Fruit fly (Drosophila melanogaster): ENCODE results near the gene colt.

Gene colt

DNA sequence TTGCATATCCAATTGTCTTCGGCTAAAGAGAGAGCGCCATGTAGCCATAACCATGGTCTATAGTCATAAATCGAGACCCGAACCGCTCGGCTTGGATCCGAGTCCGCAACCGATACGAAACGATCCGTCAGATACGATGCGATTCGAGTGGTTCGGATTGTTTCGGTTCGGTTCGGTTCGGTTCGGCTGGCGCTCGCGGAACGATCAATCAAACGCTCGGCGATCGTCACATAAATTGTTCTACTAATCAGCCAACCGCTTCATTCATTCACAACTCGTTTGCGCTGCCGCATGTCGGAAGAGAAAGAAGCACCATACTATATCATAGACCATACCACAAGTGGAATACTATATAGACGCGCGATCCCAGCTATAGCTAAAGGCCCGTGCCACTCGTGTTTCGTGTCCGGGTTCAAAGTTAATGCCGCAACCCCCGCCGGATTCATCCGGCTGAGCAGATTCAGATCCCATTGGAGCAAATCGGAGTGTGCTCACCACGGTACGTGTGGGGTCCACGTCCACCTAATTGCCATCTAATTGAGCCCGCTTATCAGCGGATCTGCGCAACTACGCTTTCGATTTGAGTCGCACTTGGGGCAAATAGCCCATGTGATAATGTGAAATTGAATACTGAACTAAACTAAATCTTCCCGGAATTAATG, 38.3 kb upstream of the colt start (continued):
- 0 out of 4 replicates have a peak, but pooled peaks have one; percentile 43 for TF ChIP-seq chinmo (GFP tag; IDR thresholded peaks at IDR 0.05; ENCODE audit: partially characterized antibody)
- no peak for TF ChIP-seq PHDP (tag; optimal IDR thresholded peaks at IDR 0.05)
- no peak for TF ChIP-seq CG11093 (GFP tag; IDR thresholded peaks at IDR 0.05)
- TF ChIP-seq CG6791 (GFP tag; IDR thresholded peaks at IDR 0.05; ENCODE audit: partially characterized antibody), result 0 out of 3 replicates have a peak, but pooled peaks have one; percentile 25
- TF ChIP-seq lab (GFP tag; optimal IDR thresholded peaks at IDR 0.05), result peak; percentile 75
- no peak for TF ChIP-seq NfI (GFP tag; optimal IDR thresholded peaks at IDR 0.05)
- TF ChIP-seq ind (GFP tag; optimal IDR thresholded peaks at IDR 0.05), result no peak
- peak; percentile 37; the same call in 1 of the 2 replicates for TF ChIP-seq CG13287 (GFP tag; IDR thresholded peaks at IDR 0.05; ENCODE audit: partially characterized antibody)
- TF ChIP-seq CG6175 (GFP tag; IDR thresholded peaks at IDR 0.05), result 0 out of 3 replicates have a peak, but pooled peaks have one; percentile 15
- peak; percentile 38 for TF ChIP-seq cwo (GFP tag; optimal IDR thresholded peaks at IDR 0.05)
- no peak for TF ChIP-seq E2f2 (GFP tag; IDR thresholded peaks at IDR 0.05)
- peak; percentile 58 for TF ChIP-seq Med (GFP tag)
- TF ChIP-seq Sry-β (GFP tag; optimal IDR thresholded peaks at IDR 0.05), result no peak
- TF ChIP-seq dan (GFP tag; IDR thresholded peaks at IDR 0.05), result no peak
- no peak for TF ChIP-seq Hsf (GFP tag; optimal IDR thresholded peaks at IDR 0.05)
- TF ChIP-seq BEAF-32 (GFP tag; optimal IDR thresholded peaks at IDR 0.05), result no peak
- no peak for TF ChIP-seq Tbp (GFP tag; optimal IDR thresholded peaks at IDR 0.05)
- TF ChIP-seq CG14441 (GFP tag; IDR thresholded peaks at IDR 0.05), result no peak
- peak in 1 of 2 experiments; percentile 33 for TF ChIP-seq Pdp1 (GFP tag; optimal IDR thresholded peaks at IDR 0.05)
- TF ChIP-seq sug (tag; optimal IDR thresholded peaks at IDR 0.05), result peak; percentile 90
- no peak for TF ChIP-seq Mrtf (GFP tag; IDR thresholded peaks at IDR 0.05)
- TF ChIP-seq tx (GFP tag; optimal IDR thresholded peaks at IDR 0.05), result no peak
- TF ChIP-seq zfh2 (GFP tag; optimal IDR thresholded peaks at IDR 0.05), result no peak
- TF ChIP-seq Ravus (GFP tag; IDR thresholded peaks at IDR 0.05), result no peak
- TF ChIP-seq slou (GFP tag; optimal IDR thresholded peaks at IDR 0.05), result no peak
- no peak for TF ChIP-seq CG18619 (GFP tag; optimal IDR thresholded peaks at IDR 0.05)
- TF ChIP-seq CG5180 (GFP tag; optimal IDR thresholded peaks at IDR 0.05), result peak; percentile 95
- TF ChIP-seq Nf-YB (GFP tag; optimal IDR thresholded peaks at IDR 0.05), result peak; percentile 44
- TF ChIP-seq CG10543 (GFP tag; optimal IDR thresholded peaks at IDR 0.05), result peak; percentile 4
- TF ChIP-seq CG8944 (GFP tag; optimal IDR thresholded peaks at IDR 0.05), result no peak
- TF ChIP-seq CG12104 (GFP tag; optimal IDR thresholded peaks at IDR 0.05), result no peak
- no peak for TF ChIP-seq eyg (GFP tag; optimal IDR thresholded peaks at IDR 0.05)
- peak; percentile 99 for TF ChIP-seq Deaf1 (tag; optimal IDR thresholded peaks at IDR 0.05)
- TF ChIP-seq unc-4 (GFP tag; IDR thresholded peaks at IDR 0.05; ENCODE audit: partially characterized antibody), result no peak
- no peak for TF ChIP-seq fu2 (GFP tag; optimal IDR thresholded peaks at IDR 0.05)
- TF ChIP-seq CG17328 (GFP tag; IDR thresholded peaks at IDR 0.05), result no peak
- peak; percentile 21; the same call in 1 of the 2 replicates for TF ChIP-seq CG32532 (GFP tag; IDR thresholded peaks at IDR 0.05)
- no peak for TF ChIP-seq Asciz (GFP tag; optimal IDR thresholded peaks at IDR 0.05)

DNA sequence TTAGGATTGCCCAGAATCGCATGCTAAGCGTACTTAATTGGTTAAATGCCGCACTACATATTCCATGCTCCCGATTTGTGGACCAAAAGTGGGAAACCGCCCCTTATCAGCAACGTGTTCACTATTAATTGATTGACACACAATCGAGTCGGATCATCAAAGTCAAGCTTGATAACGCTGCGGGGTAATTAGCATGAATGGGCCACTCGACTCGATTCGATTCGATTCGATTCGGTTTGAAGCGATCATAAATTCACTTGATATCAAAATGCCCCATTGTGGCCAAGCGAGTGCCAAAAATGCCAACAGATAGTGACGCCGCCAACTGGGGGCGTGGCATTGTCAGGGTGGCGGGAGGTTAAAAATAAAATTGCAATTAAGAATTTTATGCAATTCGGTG, 37.7 kb upstream of the colt start:
- TF ChIP-seq CG34376 (GFP tag; optimal IDR thresholded peaks at IDR 0.05), result peak; percentile 64
- TF ChIP-seq Hr51 (GFP tag; optimal IDR thresholded peaks at IDR 0.05), result no peak
- TF ChIP-seq HLH4C (GFP tag; IDR thresholded peaks at IDR 0.05; ENCODE audit: partially characterized antibody), result no peak
- no peak for TF ChIP-seq jing (GFP tag; optimal IDR thresholded peaks at IDR 0.05)
- peak; percentile 42 for TF ChIP-seq mirr (GFP tag; optimal IDR thresholded peaks at IDR 0.05)
- peak; percentile 13 for TF ChIP-seq sens (GFP tag)
- no peak for TF ChIP-seq HmgZ (tag; optimal IDR thresholded peaks at IDR 0.05)
- TF ChIP-seq Lhr (GFP tag; optimal IDR thresholded peaks at IDR 0.05), result no peak
- peak; percentile 58 for TF ChIP-seq sug (tag; optimal IDR thresholded peaks at IDR 0.05)
- TF ChIP-seq gsb-n (tag; optimal IDR thresholded peaks at IDR 0.05), result peak; percentile 53
- TF ChIP-seq CG7987 (GFP tag; optimal IDR thresholded peaks at IDR 0.05), result peak; percentile 7
- peak; percentile 78 for TF ChIP-seq exex (tag; optimal IDR thresholded peaks at IDR 0.05)
- TF ChIP-seq grn (GFP tag; optimal IDR thresholded peaks at IDR 0.05), result peak; percentile 10
- TF ChIP-seq C15 (GFP tag; IDR thresholded peaks at IDR 0.05), result no peak
